Fruit fly (Drosophila melanogaster): ENCODE results near the gene CG3081.

The CG3081 gene

DNA sequence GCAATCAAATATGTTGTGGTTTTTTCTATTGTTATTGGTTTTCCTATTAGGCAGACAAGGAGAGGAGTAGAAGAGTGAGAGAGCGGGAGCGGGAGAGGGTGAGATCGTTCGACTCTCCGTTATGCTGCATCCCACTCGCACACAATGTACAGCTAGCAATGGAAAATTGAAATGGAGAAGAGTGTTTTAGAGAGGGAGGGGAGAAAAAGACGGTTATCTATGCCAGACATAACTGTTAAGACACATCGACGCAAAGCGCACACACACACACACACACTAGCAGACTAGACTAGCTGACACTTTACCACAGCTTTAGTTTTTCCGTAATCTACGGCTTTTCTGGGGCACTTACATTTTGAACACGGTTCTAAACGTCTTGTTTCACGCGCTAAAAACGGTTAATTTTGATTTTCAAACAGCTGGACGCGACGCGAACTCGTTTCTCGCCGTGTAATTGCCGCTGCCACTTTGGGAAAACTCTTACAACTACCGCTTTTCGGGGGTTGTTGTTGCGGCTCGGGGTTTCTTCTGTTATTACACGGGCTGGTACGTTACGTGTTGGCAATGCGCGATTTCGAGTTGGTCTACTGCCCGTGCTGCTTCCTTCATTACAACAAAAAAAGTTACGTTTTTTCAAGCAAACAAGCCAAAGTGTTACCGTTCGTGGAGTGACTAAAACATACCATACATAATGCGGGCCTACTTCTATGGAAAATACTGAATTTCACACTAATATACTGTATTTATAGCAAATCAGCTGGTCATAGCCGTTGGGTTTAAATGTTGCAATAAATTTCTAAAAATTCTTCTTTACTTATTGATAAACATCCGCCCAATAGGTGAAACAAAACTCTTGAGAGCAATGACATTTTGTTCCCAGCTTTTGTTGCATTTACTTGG is 35.4 kb upstream of the CG3081 start, which contains the start of gene fzr:
Gene fzr, minus strand, starts transcription at position 625 of the 900 bp plus-strand sequence.
- TF ChIP-seq Pdp1 (GFP tag; optimal IDR thresholded peaks at IDR 0.05) (peak in 1 of 2 experiments; percentile 32), sens (GFP tag) (peak; percentile 24), CG34422 (GFP tag; IDR thresholded peaks at IDR 0.05) (0 out of 3 replicates have a peak, but pooled peaks have one; percentile 14), Fer1 (GFP tag; optimal IDR thresholded peaks at IDR 0.05) (no peak), CG1832 (GFP tag; optimal IDR thresholded peaks at IDR 0.05) (peak; percentile 69), stwl (tag; optimal IDR thresholded peaks at IDR 0.05) (peak; percentile 19), dmrt11E (tag; optimal IDR thresholded peaks at IDR 0.05) (no peak), CG10565 (GFP tag; optimal IDR thresholded peaks at IDR 0.05) (no peak), Sin3A (optimal IDR thresholded peaks at IDR 0.05) (peak; percentile 29), CG4707 (GFP tag; optimal IDR thresholded peaks at IDR 0.05) (no peak), crc (GFP tag; optimal IDR thresholded peaks at IDR 0.05) (no peak), CG2199 (GFP tag; IDR thresholded peaks at IDR 0.05) (no peak), Sox100B (GFP tag; optimal IDR thresholded peaks at IDR 0.05) (no peak), Trl (optimal IDR thresholded peaks at IDR 0.05) (peak; percentile 72 to 74), Trl (GFP tag; optimal IDR thresholded peaks at IDR 0.05) (no peak), sqz (GFP tag; optimal IDR thresholded peaks at IDR 0.05) (peak; percentile 46), HLH3B (GFP tag; IDR thresholded peaks at IDR 0.05) (no peak), Dip2 (GFP tag; IDR thresholded peaks at IDR 0.05) (no peak), Elba2 (GFP tag; optimal IDR thresholded peaks at IDR 0.05) (peak; percentile 88), CG34376 (GFP tag; optimal IDR thresholded peaks at IDR 0.05) (no peak), nerfin-1 (tag; optimal IDR thresholded peaks at IDR 0.05) (no peak), CG12155 (GFP tag; optimal IDR thresholded peaks at IDR 0.05) (no peak), CG9797 (GFP tag; optimal IDR thresholded peaks at IDR 0.05) (peak; percentile 90), CG7987 (GFP tag; optimal IDR thresholded peaks at IDR 0.05) (no peak), Dad (GFP tag; optimal IDR thresholded peaks at IDR 0.05) (no peak), CG10366 (GFP tag; IDR thresholded peaks at IDR 0.05) (no peak), gfzf (GFP tag; optimal IDR thresholded peaks at IDR 0.05) (peak; percentile 91), cato (GFP tag; optimal IDR thresholded peaks at IDR 0.05; ENCODE audit: borderline replicate concordance) (no peak), Dp (GFP tag; optimal IDR thresholded peaks at IDR 0.05) (peak; percentile 15), pzg (GFP tag; optimal IDR thresholded peaks at IDR 0.05) (peak; percentile 73), ssp (GFP tag; IDR thresholded peaks at IDR 0.05) (no peak), Sry-δ (GFP tag; optimal IDR thresholded peaks at IDR 0.05) (no peak), CG11695 (GFP tag; IDR thresholded peaks at IDR 0.05) (peak; percentile 65; the same call in 2 of the 3 replicates), Med (GFP tag) (peak; percentile 14), slbo (GFP tag; IDR thresholded peaks at IDR 0.05) (no peak), odd (GFP tag; optimal IDR thresholded peaks at IDR 0.05) (no peak), vnd (GFP tag; IDR thresholded peaks at IDR 0.05; ENCODE audit: partially characterized antibody) (no peak), Taf1 (GFP tag; IDR thresholded peaks at IDR 0.05) (no peak), HLH4C (GFP tag; IDR thresholded peaks at IDR 0.05; ENCODE audit: partially characterized antibody) (peak; percentile 36; the same call in 1 of the 3 replicates), CG16779 (GFP tag; IDR thresholded peaks at IDR 0.05) (0 out of 2 replicates have a peak, but pooled peaks have one; percentile 14), CG4360 (GFP tag; IDR thresholded peaks at IDR 0.05) (peak; percentile 93), CG17568 (GFP tag; optimal IDR thresholded peaks at IDR 0.05) (peak; percentile 15), CG30020 (tag; optimal IDR thresholded peaks at IDR 0.05) (peak; percentile 14), CG6683 (GFP tag; optimal IDR thresholded peaks at IDR 0.05) (no peak), hth (optimal IDR thresholded peaks at IDR 0.05) (no peak), ERR (GFP tag; optimal IDR thresholded peaks at IDR 0.05) (no peak), Aef1 (GFP tag; IDR thresholded peaks at IDR 0.05) (peak; percentile 35; the same call in 1 of the 3 replicates), Drgx (GFP tag; IDR thresholded peaks at IDR 0.05) (peak; percentile 30; the same call in 1 of the 2 replicates), CG9727 (GFP tag; optimal IDR thresholded peaks at IDR 0.05) (no peak), Rx (GFP tag; IDR thresholded peaks at IDR 0.05) (no peak)

Data from whole organism, embryonic.